Fruit fly (Drosophila melanogaster) whole organism, wandering third instar larva: ENCODE measurements around the gene Sem1.

Experiments
- Abd-B ChIP-seq: fragments of >200 bp; optimal IDR thresholded peaks from 2 replicates; lab custom pipeline; 2017; ENCODE audit warnings: missing biosample characterization, missing genetic modification characterization
- CG32264 ChIP-seq: fragments of 200-800 bp; sonication (Bioruptor generic); optimal IDR thresholded peaks from 2 replicates; lab custom pipeline; 2016; ENCODE audit warnings: missing biosample characterization, missing genetic modification characterization
- CG9705 ChIP-seq: fragments of 200-800 bp; sonication (Bioruptor generic); optimal IDR thresholded peaks from 2 replicates; lab custom pipeline; 2018; ENCODE audit warnings: missing biosample characterization, mild to moderate bottlenecking, missing genetic modification characterization
- Dfd ChIP-seq: fragments of >200 bp; optimal IDR thresholded peaks from 2 replicates; lab custom pipeline; 2017; ENCODE audit warnings: missing biosample characterization, missing genetic modification characterization
- Dif ChIP-seq: fragments of 200-275, 200-300 bp; sonication (Bioruptor generic); optimal IDR thresholded peaks from 2 replicates; lab custom pipeline; 2018; ENCODE audit warnings: missing biosample characterization, missing genetic modification characterization; ENCODE audit not compliant: partially characterized antibody
- GATAd ChIP-seq: sonication (Bioruptor generic); optimal IDR thresholded peaks from 2 replicates; lab custom pipeline; 2016; ENCODE audit warnings: missing biosample characterization, missing genetic modification characterization
- HLH106 ChIP-seq: fragments of 200-800 bp; optimal IDR thresholded peaks from 3 replicates; lab custom pipeline; 2019; ENCODE audit warnings: missing biosample characterization, mild to moderate bottlenecking, missing genetic modification characterization, moderate library complexity
- Hr78 ChIP-seq: fragments of >200 bp; optimal IDR thresholded peaks from 2 replicates; lab custom pipeline; 2017; ENCODE audit warnings: missing biosample characterization, missing genetic modification characterization
- Hr83 ChIP-seq: fragments of 200-300 bp; sonication (Bioruptor generic); optimal IDR thresholded peaks from 2 replicates; lab custom pipeline; 2016; ENCODE audit warnings: missing biosample characterization, mild to moderate bottlenecking, missing genetic modification characterization, moderate library complexity; ENCODE audit not compliant: poor library complexity, severe bottlenecking
- Jra ChIP-seq: sonication (Bioruptor generic); optimal IDR thresholded peaks from 2 replicates; lab custom pipeline; 2016; ENCODE audit warnings: missing biosample characterization, missing genetic modification characterization
- Myc ChIP-seq: fragments of >200 bp; optimal IDR thresholded peaks from 2 replicates; lab custom pipeline; 2017
- OdsH ChIP-seq: fragments of 200-800 bp; sonication (Bioruptor generic); optimal IDR thresholded peaks from 2 replicates; lab custom pipeline; 2016; ENCODE audit warnings: missing biosample characterization, mild to moderate bottlenecking, missing genetic modification characterization
- Rel ChIP-seq, 2 experiments: fragments of 200-800 bp; sonication (Bioruptor generic) in 1 of 2; optimal IDR thresholded peaks; 2 replicates in 1 of 2; 3 replicates in 1 of 2; lab custom pipeline; 2016 to 2019; ENCODE audit warnings: mild to moderate bottlenecking in 2 of 2, missing biosample characterization in 2 of 2, missing genetic modification characterization in 2 of 2, moderate library complexity in 1 of 2
- Sp1 ChIP-seq: fragments of 200-800 bp; sonication (Bioruptor generic); optimal IDR thresholded peaks from 3 replicates; lab custom pipeline; 2019; ENCODE audit warnings: missing biosample characterization, mild to moderate bottlenecking, missing genetic modification characterization, moderate library complexity
- Vsx2 ChIP-seq: fragments of 200-300, 225-300 bp; sonication (Bioruptor generic); optimal IDR thresholded peaks from 2 replicates; lab custom pipeline; 2018; ENCODE audit warnings: missing biosample characterization, missing genetic modification characterization; ENCODE audit not compliant: partially characterized antibody
- br ChIP-seq: fragments of 200-800 bp; sonication (Bioruptor generic); optimal IDR thresholded peaks from 2 replicates; lab custom pipeline; 2016; ENCODE audit warnings: missing biosample characterization, missing genetic modification characterization
- brk ChIP-seq: fragments of 200-800 bp; sonication (Bioruptor generic); optimal IDR thresholded peaks from 2 replicates; lab custom pipeline; 2016; ENCODE audit warnings: missing biosample characterization, mild to moderate bottlenecking, missing genetic modification characterization
- dl ChIP-seq, 2 experiments: fragments of 175-275, 200-275 bp in 1 of 2; fragments of 200-275 bp in 1 of 2; sonication (Bioruptor generic); optimal IDR thresholded peaks; lab custom pipeline; 2018; ENCODE audit warnings: mild to moderate bottlenecking in 2 of 2, missing biosample characterization in 2 of 2, missing genetic modification characterization in 2 of 2, moderate library complexity in 2 of 2; ENCODE audit not compliant: partially characterized antibody in 2 of 2, insufficient read depth in 1 of 2
- dmrt93B ChIP-seq: fragments of 200-800 bp; sonication (Bioruptor generic); optimal IDR thresholded peaks from 2 replicates; lab custom pipeline; 2018; ENCODE audit warnings: missing biosample characterization, mild to moderate bottlenecking, missing genetic modification characterization
- dsf ChIP-seq: sonication (Bioruptor generic); optimal IDR thresholded peaks from 2 replicates; lab custom pipeline; 2016; ENCODE audit warnings: missing biosample characterization, missing genetic modification characterization, borderline replicate concordance
- ey ChIP-seq: fragments of 200-800 bp; sonication (Bioruptor generic); optimal IDR thresholded peaks from 2 replicates; lab custom pipeline; 2016; ENCODE audit warnings: missing biosample characterization, missing genetic modification characterization
- foxo ChIP-seq, 2 experiments: fragments of 200-800 bp; sonication (Bioruptor generic); optimal IDR thresholded peaks; 2 replicates in 1 of 2; 3 replicates in 1 of 2; lab custom pipeline; 2016 to 2017; ENCODE audit warnings: missing biosample characterization in 2 of 2, missing genetic modification characterization in 2 of 2
- fru ChIP-seq: fragments of 200-800 bp; sonication (Bioruptor generic); optimal IDR thresholded peaks from 3 replicates; lab custom pipeline; 2016; ENCODE audit warnings: missing biosample characterization, mild to moderate bottlenecking, missing genetic modification characterization
- h ChIP-seq: fragments of 200-800 bp; sonication (Bioruptor generic); optimal IDR thresholded peaks from 3 replicates; lab custom pipeline; 2016; ENCODE audit warnings: missing biosample characterization, mild to moderate bottlenecking, missing genetic modification characterization
- jim ChIP-seq: fragments of 175-275, 200-325 bp; sonication (Bioruptor generic); optimal IDR thresholded peaks from 2 replicates; lab custom pipeline; 2016; ENCODE audit warnings: missing biosample characterization, mild to moderate bottlenecking, missing genetic modification characterization
- psq ChIP-seq: fragments of 200-800 bp; sonication (Bioruptor generic); optimal IDR thresholded peaks from 3 replicates; lab custom pipeline; 2017; ENCODE audit warnings: missing biosample characterization, mild to moderate bottlenecking, missing genetic modification characterization, moderate library complexity
- rgr ChIP-seq: fragments of 200-800 bp; sonication (Bioruptor generic); optimal IDR thresholded peaks from 3 replicates; lab custom pipeline; 2016; ENCODE audit warnings: missing biosample characterization, mild to moderate bottlenecking, missing genetic modification characterization
- sv ChIP-seq: fragments of 200-800 bp; sonication (Bioruptor generic); optimal IDR thresholded peaks from 3 replicates; lab custom pipeline; 2016; ENCODE audit warnings: missing biosample characterization, missing genetic modification characterization
- tai ChIP-seq: sonication (Bioruptor generic); optimal IDR thresholded peaks from 2 replicates; lab custom pipeline; 2016; ENCODE audit warnings: missing biosample characterization, missing genetic modification characterization
- usp ChIP-seq: fragments of >200 bp; optimal IDR thresholded peaks from 2 replicates; lab custom pipeline; 2017; ENCODE audit warnings: missing biosample characterization, missing genetic modification characterization
- woc ChIP-seq: sonication (Bioruptor generic); optimal IDR thresholded peaks from 2 replicates; lab custom pipeline; 2016; ENCODE audit warnings: missing biosample characterization, mild to moderate bottlenecking, missing genetic modification characterization

Gene Sem1

dm6 chr2L:7050492-7051182 is 13.1 kb upstream of the Sem1 start:
- TF ChIP-seq usp (GFP tag; lab: Kevin White, UChicago) (no peak), psq (GFP tag; lab: Kevin White, UChicago) (peak; percentile 59), dl (GFP tag; optimal IDR thresholded peaks at IDR 0.05; lab: Kevin White, UChicago; ENCODE audit: insufficient read depth in 1 of 2, partially characterized antibody in 2 of 2) (no peak), Dfd (GFP tag; lab: Kevin White, UChicago) (no peak), br (GFP tag; lab: Kevin White, UChicago) (no peak), fru (GFP tag; lab: Kevin White, UChicago) (peak; percentile 26)

dm6 chr2L:7051740-7052139 is 12.0 kb upstream of the Sem1 start:
- no peak for TF ChIP-seq Dfd (GFP tag; lab: Kevin White, UChicago)

- TF ChIP-seq jim (GFP tag; lab: Kevin White, UChicago) = peak; percentile 66
- peak in 1 of 2 experiments; percentile 56 for TF ChIP-seq foxo (GFP tag; optimal IDR thresholded peaks at IDR 0.05; lab: Kevin White, UChicago)
- TF ChIP-seq Myc (lab: Kevin White, UChicago) = peak; percentile 35
- peak; percentile 84 for TF ChIP-seq psq (GFP tag; lab: Kevin White, UChicago)
- TF ChIP-seq CG32264 (GFP tag; lab: Kevin White, UChicago) = no peak
- TF ChIP-seq sv (GFP tag; lab: Kevin White, UChicago) = peak; percentile 17
- peak; percentile 15 for TF ChIP-seq Vsx2 (GFP tag; lab: Kevin White, UChicago)
- no peak for TF ChIP-seq woc (GFP tag; lab: Kevin White, UChicago)
- TF ChIP-seq HLH106 (tag; lab: Kevin White, UChicago) = peak; percentile 42
- no peak for TF ChIP-seq Hr78
- TF ChIP-seq fru (GFP tag; lab: Kevin White, UChicago) = peak; percentile 27
- peak; percentile 51 for TF ChIP-seq Sp1 (GFP tag; lab: Kevin White, UChicago)
- TF ChIP-seq dl (GFP tag; optimal IDR thresholded peaks at IDR 0.05; lab: Kevin White, UChicago; ENCODE audit: insufficient read depth in 1 of 2, partially characterized antibody in 2 of 2) = peak in 1 of 2 experiments; percentile 8
- no peak for TF ChIP-seq Abd-B (GFP tag; lab: Kevin White, UChicago)
- peak; percentile 17 for TF ChIP-seq Dif (GFP tag; lab: Kevin White, UChicago)
- TF ChIP-seq Rel (GFP tag; optimal IDR thresholded peaks at IDR 0.05; lab: Kevin White, UChicago) = no peak
- peak; percentile 86 for TF ChIP-seq Rel (tag; optimal IDR thresholded peaks at IDR 0.05; lab: Kevin White, UChicago)
- TF ChIP-seq dsf (GFP tag; lab: Kevin White, UChicago) = peak; percentile 5
- peak; percentile 53 for TF ChIP-seq brk (GFP tag; lab: Kevin White, UChicago)
- no peak for TF ChIP-seq dmrt93B (GFP tag; lab: Kevin White, UChicago)
- peak; percentile 36 for TF ChIP-seq CG9705 (GFP tag; lab: Kevin White, UChicago)
- TF ChIP-seq ey (GFP tag; lab: Kevin White, UChicago) = peak; percentile 41
- no peak for TF ChIP-seq Dfd (GFP tag; lab: Kevin White, UChicago)
- no peak for TF ChIP-seq OdsH (GFP tag; lab: Kevin White, UChicago)
- TF ChIP-seq h = peak; percentile 82
- peak; percentile 84 for TF ChIP-seq Hr83 (GFP tag; lab: Kevin White, UChicago)
- TF ChIP-seq Jra = no peak
- TF ChIP-seq GATAd (GFP tag; lab: Kevin White, UChicago) = no peak
- no peak for TF ChIP-seq tai (GFP tag; lab: Kevin White, UChicago)
- TF ChIP-seq br (GFP tag; lab: Kevin White, UChicago) = peak; percentile 1
- TF ChIP-seq rgr = no peak
Measured at dm6 chr2L:7056189-7056926, 7.4 kb upstream of the Sem1 start, which contains the start of gene Mnn1. Gene Mnn1, plus strand, starts transcription at chr2L:7056301.
